Worm (Caenorhabditis elegans) whole organism, L3 larva: ENCODE measurements around the gene M04C3.1.

Source experiments
- R02D3.7 ChIP-seq: fragments of 150-350 bp; optimal IDR thresholded peaks from 2 replicates; lab custom pipeline; 2014; ENCODE audit warnings: missing biosample characterization, missing genetic modification characterization
- ZK546.5 ChIP-seq: sonication (generic microtip); optimal IDR thresholded peaks from 2 replicates; lab custom pipeline; 2017; ENCODE audit warnings: missing biosample characterization, missing genetic modification characterization
- aly-2 ChIP-seq: fragments of 150-350 bp; optimal IDR thresholded peaks from 2 replicates; lab custom pipeline; 2014; ENCODE audit warnings: missing biosample characterization, missing genetic modification characterization
- ama-1 ChIP-seq: fragments of 150-350 bp; optimal IDR thresholded peaks from 2 replicates; lab custom pipeline; 2018
- ceh-82 ChIP-seq: fragments of 150-350 bp; optimal IDR thresholded peaks from 2 replicates; lab custom pipeline; 2014; ENCODE audit warnings: missing biosample characterization, missing genetic modification characterization
- ceh-9 ChIP-seq: sonication (generic microtip); optimal IDR thresholded peaks from 2 replicates; lab custom pipeline; 2018; ENCODE audit warnings: missing biosample characterization, missing genetic modification characterization
- daf-12 ChIP-seq: fragments of 150-350 bp; optimal IDR thresholded peaks from 2 replicates; lab custom pipeline; 2014; ENCODE audit warnings: missing biosample characterization, missing genetic modification reagents, missing genetic modification characterization
- egl-27 ChIP-seq: sonication (generic microtip); optimal IDR thresholded peaks from 4 replicates; lab custom pipeline; 2017; ENCODE audit warnings: missing biosample characterization, missing genetic modification reagents, missing genetic modification characterization
- egl-5 ChIP-seq: fragments of 150-350 bp; optimal IDR thresholded peaks from 2 replicates; lab custom pipeline; 2017; ENCODE audit warnings: missing biosample characterization, missing genetic modification reagents, missing genetic modification characterization, inconsistent platforms
- elt-1 ChIP-seq: fragments of 150-350 bp; optimal IDR thresholded peaks from 2 replicates; lab custom pipeline; 2014; ENCODE audit warnings: missing biosample characterization, missing genetic modification characterization
- elt-3 ChIP-seq, 3 experiments: fragments of 150-350 bp in 1 of 3; sonication (generic microtip) in 2 of 3; optimal IDR thresholded peaks; 2 replicates in 2 of 3; 4 replicates in 1 of 3; lab custom pipeline; 2014 to 2017; ENCODE audit warnings: missing biosample characterization in 3 of 3, missing genetic modification characterization in 3 of 3
- eor-1 ChIP-seq, 2 experiments: fragments of 150-350 bp; optimal IDR thresholded peaks; 2 replicates each; lab custom pipeline; 2014 to 2018; ENCODE audit warnings: missing biosample characterization in 2 of 2, missing genetic modification characterization in 2 of 2
- fkh-10 ChIP-seq: sonication (generic microtip); optimal IDR thresholded peaks from 2 replicates; lab custom pipeline; 2017; ENCODE audit warnings: missing biosample characterization, missing genetic modification reagents, missing genetic modification characterization
- fkh-2 ChIP-seq: fragments of 150-350 bp; optimal IDR thresholded peaks from 2 replicates; lab custom pipeline; 2014; ENCODE audit warnings: missing biosample characterization, missing genetic modification reagents, missing genetic modification characterization
- fos-1 ChIP-seq: fragments of 150-350 bp; optimal IDR thresholded peaks from 2 replicates; lab custom pipeline; 2014; ENCODE audit warnings: missing biosample characterization, missing genetic modification characterization
- hmg-11 ChIP-seq: sonication (generic microtip); optimal IDR thresholded peaks from 2 replicates; lab custom pipeline; 2016; ENCODE audit warnings: missing genetic modification characterization, missing compliant biosample characterization
- jun-1 ChIP-seq: fragments of 150-350 bp; optimal IDR thresholded peaks from 2 replicates; lab custom pipeline; 2014; ENCODE audit warnings: missing biosample characterization, missing genetic modification reagents, missing genetic modification characterization
- lin-15B ChIP-seq: fragments of 150-350 bp; optimal IDR thresholded peaks from 2 replicates; lab custom pipeline; 2014; ENCODE audit warnings: missing biosample characterization, missing genetic modification characterization
- lin-39 ChIP-seq: fragments of 150-350 bp; optimal IDR thresholded peaks from 2 replicates; lab custom pipeline; 2018; ENCODE audit warnings: missing biosample characterization, missing genetic modification reagents, missing genetic modification characterization
- mdl-1 ChIP-seq: fragments of 150-350 bp; optimal IDR thresholded peaks from 2 replicates; lab custom pipeline; 2014; ENCODE audit warnings: missing biosample characterization, missing genetic modification characterization
- mml-1 ChIP-seq: fragments of 150-350 bp; sonication (generic microtip); optimal IDR thresholded peaks from 3 replicates; lab custom pipeline; 2014; ENCODE audit warnings: missing biosample characterization, missing genetic modification characterization
- nfya-1 ChIP-seq: sonication (generic microtip); optimal IDR thresholded peaks from 2 replicates; lab custom pipeline; 2017; ENCODE audit warnings: missing genetic modification characterization, mild to moderate bottlenecking, missing compliant biosample characterization, antibody characterized with exemption, moderate library complexity; ENCODE audit not compliant: insufficient read depth
- nhr-11 ChIP-seq: fragments of 150-350 bp; optimal IDR thresholded peaks from 2 replicates; lab custom pipeline; 2014; ENCODE audit warnings: missing biosample characterization, missing genetic modification characterization
- nhr-12 ChIP-seq: fragments of 150-350 bp; optimal IDR thresholded peaks from 2 replicates; lab custom pipeline; 2014; ENCODE audit warnings: missing biosample characterization, missing genetic modification characterization
- nhr-237 ChIP-seq: fragments of 150-350 bp; optimal IDR thresholded peaks from 2 replicates; lab custom pipeline; 2014; ENCODE audit warnings: missing biosample characterization, missing genetic modification characterization
- nhr-28 ChIP-seq: fragments of 150-350 bp; optimal IDR thresholded peaks from 2 replicates; lab custom pipeline; 2014; ENCODE audit warnings: missing biosample characterization, missing genetic modification characterization
- nhr-43 ChIP-seq: sonication (generic microtip); optimal IDR thresholded peaks from 2 replicates; lab custom pipeline; 2016; ENCODE audit warnings: mild to moderate bottlenecking, missing genetic modification characterization, missing compliant biosample characterization; ENCODE audit not compliant: poor library complexity, severe bottlenecking
- nhr-67 ChIP-seq: fragments of 150-350 bp; optimal IDR thresholded peaks from 2 replicates; lab custom pipeline; 2014; ENCODE audit warnings: missing biosample characterization, missing genetic modification characterization
- nhr-76 ChIP-seq: fragments of 150-350 bp; sonication (generic microtip); optimal IDR thresholded peaks from 5 replicates; lab custom pipeline; 2014; ENCODE audit warnings: missing biosample characterization, missing genetic modification characterization
- pha-4 ChIP-seq: fragments of 150-350 bp; optimal IDR thresholded peaks from 2 replicates; lab custom pipeline; 2014; ENCODE audit warnings: missing biosample characterization, missing genetic modification reagents, missing genetic modification characterization
- sea-2 ChIP-seq: fragments of 150-350 bp; sonication (generic microtip); optimal IDR thresholded peaks from 4 replicates; lab custom pipeline; 2014; ENCODE audit warnings: missing biosample characterization, missing genetic modification reagents, missing genetic modification characterization
- skn-1 ChIP-seq: fragments of 150-350 bp; optimal IDR thresholded peaks from 2 replicates; lab custom pipeline; 2014; ENCODE audit warnings: missing biosample characterization, missing genetic modification characterization
- tbx-2 ChIP-seq: sonication (generic microtip); optimal IDR thresholded peaks from 2 replicates; lab custom pipeline; 2016; ENCODE audit warnings: mild to moderate bottlenecking, missing genetic modification characterization, missing compliant biosample characterization
- unc-39 ChIP-seq: sonication (generic microtip); optimal IDR thresholded peaks from 4 replicates; lab custom pipeline; 2017; ENCODE audit warnings: missing biosample characterization, missing genetic modification characterization
- unc-62 ChIP-seq: fragments of 150-350 bp; sonication (generic microtip); optimal IDR thresholded peaks from 4 replicates; lab custom pipeline; 2014; ENCODE audit warnings: missing biosample characterization, missing genetic modification reagents, missing genetic modification characterization
- zag-1 ChIP-seq: fragments of 150-350 bp; optimal IDR thresholded peaks from 2 replicates; lab custom pipeline; 2014; ENCODE audit warnings: missing biosample characterization, missing genetic modification characterization
- ztf-11 ChIP-seq: fragments of 150-350 bp; optimal IDR thresholded peaks from 2 replicates; lab custom pipeline; 2014; ENCODE audit warnings: missing biosample characterization, missing genetic modification characterization
- ztf-4 ChIP-seq: fragments of 150-350 bp; optimal IDR thresholded peaks from 2 replicates; lab custom pipeline; 2014; ENCODE audit warnings: missing biosample characterization, missing genetic modification characterization

Gene M04C3.1

DNA sequence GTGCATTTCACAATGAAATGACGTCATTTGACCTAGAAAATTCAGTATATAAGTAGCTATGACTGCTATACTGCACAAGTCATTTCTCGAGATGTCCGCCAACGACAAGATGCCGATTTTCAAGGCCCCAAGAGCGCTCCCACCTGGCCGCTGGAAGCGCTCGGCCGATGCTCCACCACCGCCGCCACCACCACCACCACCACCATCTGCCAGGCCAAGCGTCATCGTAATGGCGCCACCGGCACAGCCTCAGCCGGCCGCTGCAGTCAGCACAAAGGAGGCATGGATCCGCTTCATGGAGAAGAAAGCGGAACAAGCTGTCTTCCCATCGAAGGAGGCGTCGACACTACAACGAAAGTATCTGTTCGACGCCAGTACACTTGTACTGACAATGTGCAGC, 39.9 kb upstream of the M04C3.1 start, which contains the start of gene Y43F8B.28:
Gene Y43F8B.28 (plus strand): TSS at position 59 of the 400 bp plus-strand sequence.
- TF ChIP-seq jun-1 (tag; lab: Kevin White, UChicago) (no peak), nhr-76 (tag; lab: Kevin White, UChicago) (no peak), sea-2 (GFP tag; lab: Kevin White, UChicago) (no peak), lin-39 (tag; lab: Kevin White, UChicago) (no peak), nhr-11 (tag; lab: Kevin White, UChicago) (no peak), mml-1 (tag; lab: Kevin White, UChicago) (no peak)

DNA sequence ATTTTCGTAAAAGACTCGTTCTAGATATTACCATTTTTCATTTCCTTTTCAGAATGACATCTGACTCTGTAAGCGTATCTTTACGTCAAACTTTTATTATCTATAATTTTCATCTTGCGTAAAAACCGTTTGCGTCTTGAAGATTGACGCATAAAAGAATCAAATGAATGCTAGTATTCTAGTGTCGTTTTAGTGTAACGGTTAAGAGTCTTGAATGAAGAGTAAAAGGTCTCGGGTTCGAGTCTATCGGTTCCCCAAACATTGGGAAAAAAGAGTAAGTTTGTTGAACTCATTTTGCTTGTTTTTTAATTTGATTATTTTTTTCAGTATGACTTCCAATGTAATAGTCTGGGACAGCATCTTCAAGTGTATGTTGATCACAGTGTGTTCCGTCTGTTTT, 39.1 kb upstream of the M04C3.1 start, which contains the start of gene Y43F8B.17:
Gene Y43F8B.17 (plus strand): TSS at position 215 of the 400 bp plus-strand sequence.
- TF ChIP-seq ama-1 (no peak), ceh-82 (no peak), tbx-2 (tag; lab: Kevin White, UChicago) (no peak), elt-1 (no peak), ZK546.5 (tag; lab: Kevin White, UChicago) (no peak), nhr-28 (tag; lab: Kevin White, UChicago) (no peak), R02D3.7 (tag; lab: Kevin White, UChicago) (no peak), unc-39 (no peak), zag-1 (no peak), ztf-4 (tag; lab: Kevin White, UChicago) (no peak), fos-1 (tag; lab: Kevin White, UChicago) (no peak), fkh-2 (no peak), pha-4 (tag; lab: Kevin White, UChicago) (no peak), mdl-1 (tag; lab: Kevin White, UChicago) (no peak), aly-2 (tag; lab: Kevin White, UChicago) (no peak), lin-15B (tag; lab: Kevin White, UChicago) (no peak)
- TF ChIP-seq, all 47 proteins: peak for 0

DNA sequence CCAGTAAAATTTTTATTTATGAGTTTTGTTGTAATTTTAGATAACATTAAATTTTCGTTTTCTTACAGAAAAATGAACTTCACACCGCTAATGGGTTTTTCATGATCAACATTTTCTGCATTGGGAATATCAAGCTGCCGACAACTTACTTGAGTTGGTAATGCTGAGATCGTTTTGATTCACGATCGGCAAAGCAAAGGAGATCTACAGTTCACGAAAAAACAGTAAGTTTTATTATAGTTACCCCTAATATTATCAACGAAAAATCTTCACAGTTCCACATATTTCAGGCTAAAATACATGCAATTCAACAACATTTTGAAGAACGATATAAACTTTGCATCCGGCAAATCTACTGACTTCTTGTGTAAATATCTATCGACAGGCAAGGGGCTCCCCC, 37.1 kb upstream of the M04C3.1 start, which contains the start of gene Y43F8B.22:
Gene Y43F8B.22 (plus strand): TSS at position 301 of the 400 bp plus-strand sequence.
- TF ChIP-seq aly-2 (tag; lab: Kevin White, UChicago) (no peak), daf-12 (tag; lab: Kevin White, UChicago) (no peak), elt-1 (no peak), egl-5 (tag; lab: Kevin White, UChicago) (no peak), unc-39 (no peak), nhr-12 (tag; lab: Kevin White, UChicago) (no peak), eor-1 (tag; optimal IDR thresholded peaks at IDR 0.05; lab: Kevin White, UChicago) (no peak), ztf-11 (tag; lab: Kevin White, UChicago) (no peak), hmg-11 (tag; lab: Kevin White, UChicago) (no peak), zag-1 (no peak), skn-1 (tag; lab: Kevin White, UChicago) (no peak)

DNA sequence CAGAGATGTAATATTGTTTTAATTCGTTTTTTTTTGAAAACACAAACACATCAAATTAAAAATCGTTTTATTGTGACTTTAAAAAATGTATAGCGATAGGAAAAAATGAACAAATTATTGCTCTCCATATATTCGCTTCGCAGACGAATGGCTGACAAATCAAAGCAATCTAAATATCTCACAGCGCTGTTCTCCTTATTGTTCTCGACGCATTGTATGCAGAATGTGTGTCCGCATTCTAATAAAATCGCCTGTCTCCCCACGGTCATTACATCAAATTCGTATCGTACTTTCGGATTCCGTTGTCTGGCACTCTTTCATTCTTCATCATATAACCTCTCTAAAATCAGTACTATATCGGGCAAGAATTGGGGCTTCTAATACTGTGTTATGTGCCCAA, 32.4 kb upstream of the M04C3.1 start, which contains the start of gene Y43F8B.9:
Gene Y43F8B.9 (plus strand): TSS at position 301 of the 400 bp plus-strand sequence.
- TF ChIP-seq zag-1 (no peak), lin-15B (tag; lab: Kevin White, UChicago) (no peak), unc-62 (GFP tag; lab: Kevin White, UChicago) (no peak)
- TF ChIP-seq, all 47 proteins: peak for 0

DNA sequence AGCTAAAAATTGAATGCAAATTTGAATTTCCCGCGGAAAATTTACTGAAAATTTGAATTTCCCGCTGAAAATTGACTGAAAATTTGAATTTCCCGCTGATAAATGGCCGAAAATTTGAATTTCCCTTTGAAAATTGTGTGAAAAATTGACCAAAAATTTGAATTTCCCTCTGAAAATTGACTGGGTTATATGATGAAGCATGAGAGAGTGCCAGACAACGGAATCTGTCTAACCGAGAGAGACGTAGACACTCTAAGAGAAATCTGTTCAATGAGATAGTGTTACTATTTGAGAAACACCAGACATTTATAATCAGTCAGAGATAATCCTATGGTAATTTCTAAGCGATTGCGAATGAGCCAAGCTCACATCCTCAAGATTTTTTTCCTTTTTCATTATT, 31.9 kb upstream of the M04C3.1 start:
- no peak for TF ChIP-seq ceh-9 (tag; lab: Kevin White, UChicago)
- no peak for TF ChIP-seq hmg-11 (tag; lab: Kevin White, UChicago)
- no peak for TF ChIP-seq ZK546.5 (tag; lab: Kevin White, UChicago)
- no peak for TF ChIP-seq elt-3 (tag; optimal IDR thresholded peaks at IDR 0.05; lab: Kevin White, UChicago)
- no peak for TF ChIP-seq sea-2 (GFP tag; lab: Kevin White, UChicago)
- TF ChIP-seq fkh-10 (GFP tag; lab: Kevin White, UChicago), result no peak
- TF ChIP-seq daf-12 (tag; lab: Kevin White, UChicago), result no peak
- TF ChIP-seq pha-4 (tag; lab: Kevin White, UChicago), result no peak
- no peak for TF ChIP-seq egl-27 (tag; lab: Kevin White, UChicago)
- TF ChIP-seq nfya-1, result no peak
- TF ChIP-seq nhr-43, result no peak
- TF ChIP-seq nhr-67 (tag; lab: Kevin White, UChicago), result no peak
- TF ChIP-seq unc-39, result no peak
- no peak for TF ChIP-seq fos-1 (tag; lab: Kevin White, UChicago)
- no peak for TF ChIP-seq egl-5 (tag; lab: Kevin White, UChicago)
- no peak for TF ChIP-seq aly-2 (tag; lab: Kevin White, UChicago)
- no peak for TF ChIP-seq lin-39 (tag; lab: Kevin White, UChicago)
- TF ChIP-seq eor-1 (tag; optimal IDR thresholded peaks at IDR 0.05; lab: Kevin White, UChicago), result no peak
- TF ChIP-seq nhr-237 (tag; lab: Kevin White, UChicago), result no peak
